Worm (Caenorhabditis elegans) whole organism, late embryonic: ENCODE measurements around the gene afmd-1.
"Not testable (repeated sequence)": the region's sequence is repeated elsewhere in the genome, so short reads cannot be mapped to it uniquely, and the experiment has no call there.

ENCODE experiments used
- F13H6.1 ChIP-seq: sonication (generic microtip); optimal IDR thresholded peaks from 2 replicates; lab custom pipeline; 2016; ENCODE audit warnings: missing genetic modification characterization, missing compliant biosample characterization
- K09A11.1 ChIP-seq: sonication (generic microtip); optimal IDR thresholded peaks from 2 replicates; lab custom pipeline; 2017; ENCODE audit warnings: antibody characterized with exemption, mild to moderate bottlenecking, missing genetic modification characterization, missing compliant biosample characterization; ENCODE audit not compliant: insufficient read depth
- Y22D7AL.16 ChIP-seq: sonication (generic microtip); optimal IDR thresholded peaks from 2 replicates; lab custom pipeline; 2016; ENCODE audit warnings: missing genetic modification characterization, missing compliant biosample characterization
- ceh-14 ChIP-seq: sonication (generic microtip); optimal IDR thresholded peaks from 2 replicates; lab custom pipeline; 2016; ENCODE audit warnings: missing genotype, missing genetic modification characterization, missing compliant biosample characterization
- ceh-18 ChIP-seq: sonication (generic microtip); optimal IDR thresholded peaks from 2 replicates; lab custom pipeline; 2016; ENCODE audit warnings: missing genetic modification characterization, missing compliant biosample characterization
- ceh-19 ChIP-seq: fragments of 200-800 bp; sonication (Bioruptor generic); optimal IDR thresholded peaks from 2 replicates; lab custom pipeline; 2018; ENCODE audit warnings: mild to moderate bottlenecking, missing genetic modification characterization, missing compliant biosample characterization
- ceh-2 ChIP-seq: sonication (generic microtip); optimal IDR thresholded peaks from 2 replicates; lab custom pipeline; 2016; ENCODE audit warnings: missing genotype, missing genetic modification characterization, missing compliant biosample characterization
- ceh-31 ChIP-seq: sonication (generic microtip); optimal IDR thresholded peaks from 2 replicates; lab custom pipeline; 2016; ENCODE audit warnings: missing genetic modification characterization, missing compliant biosample characterization
- ceh-48 ChIP-seq: sonication (generic microtip); optimal IDR thresholded peaks from 2 replicates; lab custom pipeline; 2016; ENCODE audit warnings: missing genetic modification characterization, inconsistent platforms, missing compliant biosample characterization
- ceh-6 ChIP-seq: fragments of 200-800 bp; sonication (Bioruptor generic); optimal IDR thresholded peaks from 2 replicates; lab custom pipeline; 2018; ENCODE audit warnings: mild to moderate bottlenecking, missing genetic modification characterization, missing compliant biosample characterization
- ceh-9 ChIP-seq: sonication (generic microtip); optimal IDR thresholded peaks from 2 replicates; lab custom pipeline; 2016; ENCODE audit warnings: mild to moderate bottlenecking, missing genetic modification characterization, inconsistent platforms, missing compliant biosample characterization
- che-1 ChIP-seq: sonication (generic microtip); optimal IDR thresholded peaks from 2 replicates; lab custom pipeline; 2016; ENCODE audit warnings: mild to moderate bottlenecking, missing genetic modification characterization, missing compliant biosample characterization
- dmd-4 ChIP-seq: sonication (generic microtip); optimal IDR thresholded peaks from 2 replicates; lab custom pipeline; 2016; ENCODE audit warnings: borderline replicate concordance, missing genetic modification characterization, missing compliant biosample characterization
- fax-1 ChIP-seq: sonication (generic microtip); optimal IDR thresholded peaks from 2 replicates; lab custom pipeline; 2016; ENCODE audit warnings: missing genotype, missing genetic modification characterization, missing compliant biosample characterization
- gmeb-2 ChIP-seq: sonication (generic microtip); optimal IDR thresholded peaks from 2 replicates; lab custom pipeline; 2016; ENCODE audit warnings: missing genetic modification characterization, inconsistent platforms, missing compliant biosample characterization
- hlh-30 ChIP-seq: sonication (generic microtip); optimal IDR thresholded peaks from 2 replicates; lab custom pipeline; 2017; ENCODE audit warnings: antibody characterized with exemption, missing genetic modification characterization, missing compliant biosample characterization; ENCODE audit not compliant: insufficient read depth
- hlh-8 ChIP-seq: sonication (generic microtip); optimal IDR thresholded peaks from 2 replicates; lab custom pipeline; 2016; ENCODE audit warnings: missing genotype, missing genetic modification characterization, missing compliant biosample characterization
- lim-6 ChIP-seq: sonication (generic microtip); optimal IDR thresholded peaks from 2 replicates; lab custom pipeline; 2016; ENCODE audit warnings: missing genetic modification characterization, missing compliant biosample characterization
- madf-2 ChIP-seq: sonication (generic microtip); optimal IDR thresholded peaks from 2 replicates; lab custom pipeline; 2017; ENCODE audit warnings: missing genetic modification characterization, missing compliant biosample characterization
- mec-3 ChIP-seq: sonication (generic microtip); optimal IDR thresholded peaks from 2 replicates; lab custom pipeline; 2016; ENCODE audit warnings: borderline replicate concordance, missing genetic modification characterization, missing compliant biosample characterization
- nfya-1 ChIP-seq: sonication (generic microtip); optimal IDR thresholded peaks from 2 replicates; lab custom pipeline; 2017; ENCODE audit warnings: missing genetic modification characterization, mild to moderate bottlenecking, missing compliant biosample characterization, antibody characterized with exemption, moderate library complexity
- nhr-11 ChIP-seq: fragments of 150-350 bp; optimal IDR thresholded peaks from 2 replicates; lab custom pipeline; 2014; ENCODE audit warnings: missing biosample characterization, missing genetic modification characterization
- nhr-232 ChIP-seq: sonication (generic microtip); optimal IDR thresholded peaks from 2 replicates; lab custom pipeline; 2016; ENCODE audit warnings: missing genetic modification characterization, missing compliant biosample characterization
- pag-3 ChIP-seq: sonication (generic microtip); optimal IDR thresholded peaks from 2 replicates; lab custom pipeline; 2016; ENCODE audit warnings: missing compliant biosample characterization, missing genetic modification characterization, borderline replicate concordance
- pat-9 ChIP-seq: fragments of 200-800 bp; sonication (Bioruptor generic); optimal IDR thresholded peaks from 2 replicates; lab custom pipeline; 2018; ENCODE audit warnings: mild to moderate bottlenecking, missing genetic modification characterization, moderate library complexity, missing compliant biosample characterization
- pax-1 ChIP-seq: fragments of 150-350 bp; optimal IDR thresholded peaks from 2 replicates; lab custom pipeline; 2014; ENCODE audit warnings: missing biosample characterization, missing genetic modification characterization
- pha-2 ChIP-seq: sonication (generic microtip); optimal IDR thresholded peaks from 2 replicates; lab custom pipeline; 2017; ENCODE audit warnings: mild to moderate bottlenecking, missing genetic modification characterization, missing compliant biosample characterization
- pha-4 ChIP-seq: fragments of 150-350 bp; optimal IDR thresholded peaks from 2 replicates; lab custom pipeline; 2018; ENCODE audit warnings: missing biosample characterization, missing genetic modification reagents, missing genetic modification characterization
- pqm-1 ChIP-seq: sonication (generic microtip); optimal IDR thresholded peaks from 2 replicates; lab custom pipeline; 2016; ENCODE audit warnings: missing genetic modification characterization, missing compliant biosample characterization
- ref-2 ChIP-seq: sonication (generic microtip); optimal IDR thresholded peaks from 2 replicates; lab custom pipeline; 2016; ENCODE audit warnings: missing genetic modification characterization, missing compliant biosample characterization
- rnt-1 ChIP-seq: sonication (generic microtip); optimal IDR thresholded peaks from 2 replicates; lab custom pipeline; 2016; ENCODE audit warnings: missing genetic modification characterization, missing compliant biosample characterization
- sdc-2 ChIP-seq: sonication (generic microtip); optimal IDR thresholded peaks from 2 replicates; lab custom pipeline; 2016; ENCODE audit warnings: missing genotype, missing genetic modification characterization, missing compliant biosample characterization
- sox-2 ChIP-seq: fragments of 200-800 bp; sonication (Bioruptor generic); IDR thresholded peaks from 2 replicates; pipeline ENCODE4 v1.3.6; 2022; ENCODE audit warnings: missing genetic modification reagents, missing genetic modification characterization, missing compliant biosample characterization
- sox-4 ChIP-seq: sonication (generic microtip); optimal IDR thresholded peaks from 2 replicates; lab custom pipeline; 2017; ENCODE audit warnings: mild to moderate bottlenecking, missing genetic modification characterization, inconsistent platforms, missing compliant biosample characterization
- tbx-7 ChIP-seq: sonication (generic microtip); optimal IDR thresholded peaks from 2 replicates; lab custom pipeline; 2016; ENCODE audit warnings: missing genotype, missing genetic modification characterization, missing compliant biosample characterization
- ttx-3 ChIP-seq: sonication (generic microtip); optimal IDR thresholded peaks from 2 replicates; lab custom pipeline; 2016; ENCODE audit warnings: missing genetic modification reagents, missing genetic modification characterization, missing compliant biosample characterization
- unc-3 ChIP-seq, 2 experiments: fragments of 200-800 bp in 1 of 2; sonication (Bioruptor generic) in 1 of 2; sonication (generic microtip) in 1 of 2; conservative IDR thresholded peaks in 1 of 2; optimal IDR thresholded peaks in 1 of 2; 2 replicates each; pipeline versions ENCODE4 v1.3.6 to Lab custom; 2016 to 2022; ENCODE audit warnings: missing compliant biosample characterization in 2 of 2, missing genetic modification characterization in 2 of 2, missing genetic modification reagents in 1 of 2
- unc-55 ChIP-seq: sonication (generic microtip); optimal IDR thresholded peaks from 2 replicates; lab custom pipeline; 2017; ENCODE audit warnings: missing biosample characterization, missing genetic modification reagents, missing genetic modification characterization

The afmd-1 gene

DNA sequence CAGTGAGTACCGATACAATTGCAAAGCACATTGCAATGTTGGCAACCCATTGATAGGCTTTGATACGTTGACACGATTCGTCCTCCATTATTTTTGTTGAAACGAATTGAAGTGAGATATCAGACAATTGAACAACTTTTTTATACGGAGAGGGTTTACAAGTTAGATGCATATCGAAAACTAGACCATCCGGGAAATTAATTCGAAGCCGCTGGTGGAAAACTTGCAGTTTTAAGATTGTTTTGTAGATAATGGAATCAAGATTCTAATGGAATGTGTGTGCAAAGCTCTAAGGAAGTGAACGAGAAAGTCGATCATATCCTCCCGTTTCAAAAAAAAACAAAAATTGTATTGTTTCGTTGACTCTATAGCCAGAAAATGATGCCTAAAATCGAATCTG, 2.5 kb downstream of the afmd-1 start, which contains the start of gene col-114:
TSS of gene col-114 (minus strand) at position 101 of the 400 bp plus-strand sequence.
- TF ChIP-seq F13H6.1 (tag; lab: Kevin White, UChicago) (no peak), lim-6 (no peak), Y22D7AL.16 (tag; lab: Kevin White, UChicago) (no peak), ceh-48 (tag; lab: Kevin White, UChicago) (no peak), ceh-18 (tag; lab: Kevin White, UChicago) (no peak), nhr-11 (no peak), nfya-1 (tag; lab: Kevin White, UChicago) (no peak), gmeb-2 (no peak), pax-1 (no peak), pha-4 (tag; lab: Kevin White, UChicago) (no peak), unc-55 (no peak), pag-3 (no peak), rnt-1 (tag; lab: Kevin White, UChicago) (no peak), ref-2 (tag; lab: Kevin White, UChicago) (no peak)

- TF ChIP-seq ceh-6 (GFP tag; lab: Kevin White, UChicago); ceh-19; fax-1 (tag; lab: Kevin White, UChicago): not testable (repeated sequence)
Measured at ce11 chrIV:7247243-7247642, 3.2 kb downstream of the afmd-1 start, which contains the start of gene D2024.1. TSS of gene D2024.1 (plus strand) at chrIV:7247543.

- TF ChIP-seq ceh-2 (tag; lab: Kevin White, UChicago) (no peak), madf-2 (no peak), hlh-8 (tag; lab: Kevin White, UChicago) (no peak), ceh-18 (tag; lab: Kevin White, UChicago) (no peak), tbx-7 (tag; lab: Kevin White, UChicago) (no peak), ceh-9 (tag; lab: Kevin White, UChicago) (no peak), lim-6 (no peak), pat-9 (tag; lab: Kevin White, UChicago) (no peak), nhr-232 (tag; lab: Kevin White, UChicago) (no peak), ceh-14 (no peak), sox-4 (tag; lab: Kevin White, UChicago) (no peak), K09A11.1 (no peak), ref-2 (tag; lab: Kevin White, UChicago) (no peak)
Measured at ce11 chrIV:7250158-7250557, 6.1 kb downstream of the afmd-1 start, which contains the start of gene D2024.18. TSS of gene D2024.18 (plus strand) at chrIV:7250458.

ce11 chrIV:7253271-7253670, 9.2 kb downstream of the afmd-1 start:
- TF ChIP-seq ref-2 (tag; lab: Kevin White, UChicago) = no peak
- TF ChIP-seq che-1 (tag; lab: Kevin White, UChicago) = no peak
- no peak for TF ChIP-seq rnt-1 (tag; lab: Kevin White, UChicago)
- no peak for TF ChIP-seq ceh-6 (GFP tag; lab: Kevin White, UChicago)
- TF ChIP-seq pqm-1 (tag; lab: Kevin White, UChicago) = no peak
- no peak for TF ChIP-seq pha-2 (tag; lab: Kevin White, UChicago)
- TF ChIP-seq unc-3 (GFP tag; conservative IDR thresholded peaks at IDR 0.05; lab: Robert Waterston, UW) = no peak
- TF ChIP-seq unc-3 (tag; optimal IDR thresholded peaks at IDR 0.05; lab: Kevin White, UChicago) = no peak
- no peak for TF ChIP-seq ttx-3 (tag; lab: Kevin White, UChicago)
- no peak for TF ChIP-seq sox-2
- no peak for TF ChIP-seq ceh-9 (tag; lab: Kevin White, UChicago)
- no peak for TF ChIP-seq hlh-30 (tag; lab: Kevin White, UChicago)
- no peak for TF ChIP-seq F13H6.1 (tag; lab: Kevin White, UChicago)
- TF ChIP-seq dmd-4 = no peak
- no peak for TF ChIP-seq sdc-2 (tag; lab: Kevin White, UChicago)
- no peak for TF ChIP-seq fax-1 (tag; lab: Kevin White, UChicago)
- no peak for TF ChIP-seq mec-3
- TF ChIP-seq ceh-31 (tag; lab: Kevin White, UChicago) = no peak
- no peak for TF ChIP-seq nhr-232 (tag; lab: Kevin White, UChicago)
- no peak for TF ChIP-seq pag-3
